Fruit fly (Drosophila melanogaster) whole organism, wandering third instar larva: Measurements from ENCODE around the gene CG32259.

Experiments
- CG9705 ChIP-seq: fragments of 200-800 bp; sonication (Bioruptor generic); optimal IDR thresholded peaks from 2 replicates; lab custom pipeline; 2018; ENCODE audit warnings: missing biosample characterization, mild to moderate bottlenecking, missing genetic modification characterization
- CrebA ChIP-seq: fragments of 200-800 bp; sonication (Bioruptor generic); optimal IDR thresholded peaks from 2 replicates; lab custom pipeline; 2016; ENCODE audit warnings: missing biosample characterization, mild to moderate bottlenecking, missing genetic modification characterization, borderline replicate concordance
- Dif ChIP-seq: fragments of 200-275, 200-300 bp; sonication (Bioruptor generic); optimal IDR thresholded peaks from 2 replicates; lab custom pipeline; 2018; ENCODE audit warnings: missing biosample characterization, missing genetic modification characterization; ENCODE audit not compliant: partially characterized antibody
- GATAd ChIP-seq: sonication (Bioruptor generic); optimal IDR thresholded peaks from 2 replicates; lab custom pipeline; 2016; ENCODE audit warnings: missing biosample characterization, missing genetic modification characterization
- HLH106 ChIP-seq: fragments of 200-800 bp; optimal IDR thresholded peaks from 3 replicates; lab custom pipeline; 2019; ENCODE audit warnings: missing biosample characterization, mild to moderate bottlenecking, missing genetic modification characterization, moderate library complexity
- Hr83 ChIP-seq: fragments of 200-300 bp; sonication (Bioruptor generic); optimal IDR thresholded peaks from 2 replicates; lab custom pipeline; 2016; ENCODE audit warnings: missing biosample characterization, mild to moderate bottlenecking, missing genetic modification characterization, moderate library complexity; ENCODE audit not compliant: poor library complexity, severe bottlenecking
- Mio ChIP-seq: sonication (Bioruptor generic); optimal IDR thresholded peaks from 2 replicates; lab custom pipeline; 2016; ENCODE audit warnings: missing biosample characterization, missing genetic modification characterization
- Myc ChIP-seq: fragments of >200 bp; optimal IDR thresholded peaks from 2 replicates; lab custom pipeline; 2017
- N ChIP-seq: fragments of >200 bp; optimal IDR thresholded peaks from 2 replicates; lab custom pipeline; 2018; ENCODE audit warnings: missing biosample characterization, missing external identifiers, missing genetic modification characterization
- OdsH ChIP-seq: fragments of 200-800 bp; sonication (Bioruptor generic); optimal IDR thresholded peaks from 2 replicates; lab custom pipeline; 2016; ENCODE audit warnings: missing biosample characterization, mild to moderate bottlenecking, missing genetic modification characterization
- Rel ChIP-seq, 2 experiments: fragments of 200-800 bp; sonication (Bioruptor generic) in 1 of 2; optimal IDR thresholded peaks; 2 replicates in 1 of 2; 3 replicates in 1 of 2; lab custom pipeline; 2016 to 2019; ENCODE audit warnings: mild to moderate bottlenecking in 2 of 2, missing biosample characterization in 2 of 2, missing genetic modification characterization in 2 of 2, moderate library complexity in 1 of 2
- Sp1 ChIP-seq: fragments of 200-800 bp; sonication (Bioruptor generic); optimal IDR thresholded peaks from 3 replicates; lab custom pipeline; 2019; ENCODE audit warnings: missing biosample characterization, mild to moderate bottlenecking, missing genetic modification characterization, moderate library complexity
- Vsx2 ChIP-seq: fragments of 200-300, 225-300 bp; sonication (Bioruptor generic); optimal IDR thresholded peaks from 2 replicates; lab custom pipeline; 2018; ENCODE audit warnings: missing biosample characterization, missing genetic modification characterization; ENCODE audit not compliant: partially characterized antibody
- br ChIP-seq: fragments of 200-800 bp; sonication (Bioruptor generic); optimal IDR thresholded peaks from 2 replicates; lab custom pipeline; 2016; ENCODE audit warnings: missing biosample characterization, missing genetic modification characterization
- brk ChIP-seq: fragments of 200-800 bp; sonication (Bioruptor generic); optimal IDR thresholded peaks from 2 replicates; lab custom pipeline; 2016; ENCODE audit warnings: missing biosample characterization, mild to moderate bottlenecking, missing genetic modification characterization
- dl ChIP-seq, 2 experiments: fragments of 175-275, 200-275 bp in 1 of 2; fragments of 200-275 bp in 1 of 2; sonication (Bioruptor generic); optimal IDR thresholded peaks; lab custom pipeline; 2018; ENCODE audit warnings: mild to moderate bottlenecking in 2 of 2, missing biosample characterization in 2 of 2, missing genetic modification characterization in 2 of 2, moderate library complexity in 2 of 2; ENCODE audit not compliant: partially characterized antibody in 2 of 2, insufficient read depth in 1 of 2
- dmrt93B ChIP-seq: fragments of 200-800 bp; sonication (Bioruptor generic); optimal IDR thresholded peaks from 2 replicates; lab custom pipeline; 2018; ENCODE audit warnings: missing biosample characterization, mild to moderate bottlenecking, missing genetic modification characterization
- dsf ChIP-seq: sonication (Bioruptor generic); optimal IDR thresholded peaks from 2 replicates; lab custom pipeline; 2016; ENCODE audit warnings: missing biosample characterization, missing genetic modification characterization, borderline replicate concordance
- ey ChIP-seq: fragments of 200-800 bp; sonication (Bioruptor generic); optimal IDR thresholded peaks from 2 replicates; lab custom pipeline; 2016; ENCODE audit warnings: missing biosample characterization, missing genetic modification characterization
- foxo ChIP-seq, 2 experiments: fragments of 200-800 bp; sonication (Bioruptor generic); optimal IDR thresholded peaks; 2 replicates in 1 of 2; 3 replicates in 1 of 2; lab custom pipeline; 2016 to 2017; ENCODE audit warnings: missing biosample characterization in 2 of 2, missing genetic modification characterization in 2 of 2
- fru ChIP-seq: fragments of 200-800 bp; sonication (Bioruptor generic); optimal IDR thresholded peaks from 3 replicates; lab custom pipeline; 2016; ENCODE audit warnings: missing biosample characterization, mild to moderate bottlenecking, missing genetic modification characterization
- h ChIP-seq: fragments of 200-800 bp; sonication (Bioruptor generic); optimal IDR thresholded peaks from 3 replicates; lab custom pipeline; 2016; ENCODE audit warnings: missing biosample characterization, mild to moderate bottlenecking, missing genetic modification characterization
- jim ChIP-seq: fragments of 175-275, 200-325 bp; sonication (Bioruptor generic); optimal IDR thresholded peaks from 2 replicates; lab custom pipeline; 2016; ENCODE audit warnings: missing biosample characterization, mild to moderate bottlenecking, missing genetic modification characterization
- lola ChIP-seq: fragments of >200 bp; optimal IDR thresholded peaks from 2 replicates; lab custom pipeline; 2017; ENCODE audit warnings: missing biosample characterization, missing genetic modification characterization
- psq ChIP-seq: fragments of 200-800 bp; sonication (Bioruptor generic); optimal IDR thresholded peaks from 3 replicates; lab custom pipeline; 2017; ENCODE audit warnings: missing biosample characterization, mild to moderate bottlenecking, missing genetic modification characterization, moderate library complexity
- rgr ChIP-seq: fragments of 200-800 bp; sonication (Bioruptor generic); optimal IDR thresholded peaks from 3 replicates; lab custom pipeline; 2016; ENCODE audit warnings: missing biosample characterization, mild to moderate bottlenecking, missing genetic modification characterization
- sage ChIP-seq: fragments of 200-800 bp; sonication (Bioruptor generic); optimal IDR thresholded peaks from 2 replicates; lab custom pipeline; 2016; ENCODE audit warnings: missing biosample characterization, mild to moderate bottlenecking, missing genetic modification characterization
- sv ChIP-seq: fragments of 200-800 bp; sonication (Bioruptor generic); optimal IDR thresholded peaks from 3 replicates; lab custom pipeline; 2016; ENCODE audit warnings: missing biosample characterization, missing genetic modification characterization
- tai ChIP-seq: sonication (Bioruptor generic); optimal IDR thresholded peaks from 2 replicates; lab custom pipeline; 2016; ENCODE audit warnings: missing biosample characterization, missing genetic modification characterization
- usp ChIP-seq: fragments of >200 bp; optimal IDR thresholded peaks from 2 replicates; lab custom pipeline; 2017; ENCODE audit warnings: missing biosample characterization, missing genetic modification characterization
- woc ChIP-seq: sonication (Bioruptor generic); optimal IDR thresholded peaks from 2 replicates; lab custom pipeline; 2016; ENCODE audit warnings: missing biosample characterization, mild to moderate bottlenecking, missing genetic modification characterization

CG32259 gene

DNA sequence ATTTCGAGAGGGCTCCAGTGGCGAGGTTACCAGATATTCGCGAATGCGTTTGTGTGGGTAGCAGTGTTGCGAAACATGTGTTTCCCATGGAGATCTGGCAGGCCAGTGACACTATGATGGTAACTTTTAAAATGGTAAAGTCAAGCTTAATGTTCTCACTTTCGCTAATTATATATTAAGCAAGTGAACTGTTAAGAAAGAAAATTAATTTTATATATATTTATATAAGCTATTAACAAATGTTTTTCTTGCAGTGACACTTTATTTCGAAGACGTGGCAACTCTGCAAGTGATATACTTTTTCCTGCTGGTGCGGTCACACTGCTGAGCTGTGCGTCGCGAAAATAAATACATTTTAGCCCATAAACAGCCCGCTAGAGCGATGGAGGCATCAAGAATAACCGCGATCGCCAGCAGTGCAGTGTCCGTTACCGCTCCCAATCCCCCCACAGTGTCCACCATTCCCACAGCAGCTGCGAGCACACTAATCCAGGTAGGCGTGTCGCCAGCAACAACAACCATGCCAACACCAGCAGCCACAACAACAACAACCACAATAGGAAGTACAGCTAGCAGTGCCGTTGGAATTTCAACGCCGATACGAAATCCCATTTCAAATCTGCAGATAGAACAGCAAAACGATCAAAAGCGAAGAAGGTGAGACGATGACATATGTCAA, 28.8 kb upstream of the CG32259 start, which contains the start of the genes CG11593 and Rcd5:
Gene CG11593, minus strand, starts transcription at position 236 of the 679 bp plus-strand sequence.
Gene Rcd5, plus strand, starts transcription at position 283 of the 679 bp plus-strand sequence.
- TF ChIP-seq Vsx2 (GFP tag; lab: Kevin White, UChicago) = no peak
- TF ChIP-seq OdsH (GFP tag; lab: Kevin White, UChicago) = peak; percentile 34
- TF ChIP-seq HLH106 = peak; percentile 76
- peak; percentile 60 for TF ChIP-seq psq
- TF ChIP-seq fru (GFP tag; lab: Kevin White, UChicago) = no peak
- no peak for TF ChIP-seq CrebA
- no peak for TF ChIP-seq N (GFP tag; lab: Kevin White, UChicago)
- no peak for TF ChIP-seq Mio (GFP tag; lab: Kevin White, UChicago)
- TF ChIP-seq dmrt93B (GFP tag; lab: Kevin White, UChicago) = peak; percentile 60
- TF ChIP-seq Myc = peak; percentile 52
- TF ChIP-seq jim (GFP tag; lab: Kevin White, UChicago) = no peak
- TF ChIP-seq sv (GFP tag; lab: Kevin White, UChicago) = peak; percentile 27

DNA sequence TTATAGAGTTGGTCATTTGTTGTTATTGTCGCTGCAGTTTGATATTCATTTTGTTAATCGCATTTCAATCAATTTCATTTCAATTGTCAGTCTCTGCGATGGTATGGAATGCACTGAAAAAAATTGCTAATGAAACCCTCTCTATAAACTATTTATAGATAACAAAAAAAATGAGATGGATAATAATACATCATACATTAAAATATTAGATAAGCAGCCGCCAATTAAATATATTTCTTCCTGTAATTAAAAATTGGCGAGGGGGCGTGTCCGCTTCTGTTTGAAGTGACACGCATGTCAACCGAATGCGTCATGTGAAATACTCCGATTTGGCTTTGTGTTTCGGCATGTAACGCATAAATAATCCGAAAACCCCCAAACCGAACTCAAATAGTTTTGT, 24.7 kb upstream of the CG32259 start:
- TF ChIP-seq jim (GFP tag; lab: Kevin White, UChicago) (no peak), br (no peak), foxo (GFP tag; optimal IDR thresholded peaks at IDR 0.05; lab: Kevin White, UChicago) (no peak), Vsx2 (GFP tag; lab: Kevin White, UChicago) (no peak), h (GFP tag; lab: Kevin White, UChicago) (no peak), CG9705 (no peak), N (GFP tag; lab: Kevin White, UChicago) (no peak), Mio (GFP tag; lab: Kevin White, UChicago) (no peak), brk (GFP tag; lab: Kevin White, UChicago) (no peak)

DNA sequence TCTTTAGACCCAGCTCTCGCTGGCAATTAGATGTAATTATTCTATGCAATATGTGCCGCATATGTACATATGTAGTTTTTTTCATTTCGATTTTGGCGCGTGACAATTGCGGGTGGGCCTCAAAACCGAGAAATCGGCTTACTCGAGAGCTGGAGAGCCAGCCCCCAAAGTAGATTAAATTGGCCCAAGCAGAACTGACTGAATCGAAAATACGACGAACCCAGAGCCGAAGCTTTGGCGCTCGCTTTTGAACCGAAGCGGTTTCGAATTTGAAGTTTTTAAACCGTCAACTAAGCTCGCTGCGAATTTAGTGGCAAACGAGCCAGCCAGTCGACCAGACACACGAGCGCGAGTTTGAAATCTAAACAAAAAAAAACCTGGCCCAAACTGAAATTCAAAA, 22.9 kb upstream of the CG32259 start, which contains the start of gene CG1136:
Gene CG1136, plus strand, starts transcription at position 308 of the 400 bp plus-strand sequence.
- TF ChIP-seq woc (GFP tag; lab: Kevin White, UChicago) (no peak), OdsH (GFP tag; lab: Kevin White, UChicago) (no peak), lola (no peak), CG9705 (no peak), Rel (GFP tag; optimal IDR thresholded peaks at IDR 0.05; lab: Kevin White, UChicago) (no peak), Rel (tag; optimal IDR thresholded peaks at IDR 0.05; lab: Kevin White, UChicago) (no peak), usp (GFP tag; lab: Kevin White, UChicago) (no peak), brk (GFP tag; lab: Kevin White, UChicago) (no peak), psq (no peak), ey (GFP tag; lab: Kevin White, UChicago) (no peak), Dif (no peak), dmrt93B (GFP tag; lab: Kevin White, UChicago) (no peak), fru (GFP tag; lab: Kevin White, UChicago) (no peak), foxo (GFP tag; optimal IDR thresholded peaks at IDR 0.05; lab: Kevin White, UChicago) (no peak), Mio (GFP tag; lab: Kevin White, UChicago) (no peak), Sp1 (GFP tag; lab: Kevin White, UChicago) (no peak), dl (GFP tag; optimal IDR thresholded peaks at IDR 0.05; lab: Kevin White, UChicago; ENCODE audit: insufficient read depth in 1 of 2, partially characterized antibody in 2 of 2) (no peak), Hr83 (GFP tag; lab: Kevin White, UChicago) (no peak), sage (no peak)

dm6 chr3L:4047635-4048034, 21.5 kb upstream of the CG32259 start, which contains the start of gene Dpy-30L2:
TSS of gene Dpy-30L2 (minus strand) at chr3L:4047735.
- no peak for TF ChIP-seq N (GFP tag; lab: Kevin White, UChicago)
- no peak for TF ChIP-seq CG9705
- no peak for TF ChIP-seq lola
- no peak for TF ChIP-seq woc (GFP tag; lab: Kevin White, UChicago)
- no peak for TF ChIP-seq Rel (GFP tag; optimal IDR thresholded peaks at IDR 0.05; lab: Kevin White, UChicago)
- no peak for TF ChIP-seq Rel (tag; optimal IDR thresholded peaks at IDR 0.05; lab: Kevin White, UChicago)
- TF ChIP-seq dl (GFP tag; optimal IDR thresholded peaks at IDR 0.05; lab: Kevin White, UChicago; ENCODE audit: insufficient read depth in 1 of 2, partially characterized antibody in 2 of 2) = no peak
- no peak for TF ChIP-seq tai
- no peak for TF ChIP-seq Dif
- no peak for TF ChIP-seq jim (GFP tag; lab: Kevin White, UChicago)
- no peak for TF ChIP-seq rgr (GFP tag; lab: Kevin White, UChicago)
- TF ChIP-seq HLH106 = no peak
- no peak for TF ChIP-seq dsf (GFP tag; lab: Kevin White, UChicago)
- no peak for TF ChIP-seq OdsH (GFP tag; lab: Kevin White, UChicago)
- no peak for TF ChIP-seq GATAd (GFP tag; lab: Kevin White, UChicago)
- TF ChIP-seq sv (GFP tag; lab: Kevin White, UChicago) = no peak
